Fruit fly (Drosophila melanogaster): ENCODE data around the gene CG9119.

CG9119 gene

dm6 chr3L:1177085-1177484 is 27.5 kb downstream of the CG9119 start, which contains the start of gene bab2 (continued):
- TF ChIP-seq MTF-1 (GFP tag; optimal IDR thresholded peaks at IDR 0.05; ENCODE audit: borderline replicate concordance) (peak; percentile 32), CG10321 (GFP tag; IDR thresholded peaks at IDR 0.05) (0 out of 2 replicates have a peak, but pooled peaks have one; percentile 30), lbe (GFP tag; optimal IDR thresholded peaks at IDR 0.05) (no peak), Optix (GFP tag; IDR thresholded peaks at IDR 0.05) (peak; percentile 8; the same call in 1 of the 3 replicates), Usf (GFP tag; optimal IDR thresholded peaks at IDR 0.05) (no peak), CG34224 (GFP tag; IDR thresholded peaks at IDR 0.05; ENCODE audit: partially characterized antibody) (peak; percentile 52; the same call in 1 of the 3 replicates), CG1529 (GFP tag; optimal IDR thresholded peaks at IDR 0.05) (no peak), abd-A (tag; optimal IDR thresholded peaks at IDR 0.05) (peak; percentile 15), so (GFP tag; IDR thresholded peaks at IDR 0.05) (peak; percentile 58; the same call in 1 of the 3 replicates), Nf-YB (GFP tag; optimal IDR thresholded peaks at IDR 0.05) (peak; percentile 43), CG15696 (tag; optimal IDR thresholded peaks at IDR 0.05) (no peak), odd (GFP tag; optimal IDR thresholded peaks at IDR 0.05) (peak; percentile 11), CG9609 (GFP tag; optimal IDR thresholded peaks at IDR 0.05) (no peak), emc (GFP tag; optimal IDR thresholded peaks at IDR 0.05) (no peak), Dfd (GFP tag; optimal IDR thresholded peaks at IDR 0.05) (no peak), dpn (GFP tag; optimal IDR thresholded peaks at IDR 0.05) (peak in 1 of 2 experiments; percentile 10), Elba2 (GFP tag; optimal IDR thresholded peaks at IDR 0.05) (no peak), fd102C (GFP tag; optimal IDR thresholded peaks at IDR 0.05) (peak; percentile 49), Spps (tag; optimal IDR thresholded peaks at IDR 0.05) (peak; percentile 30), gfzf (GFP tag; optimal IDR thresholded peaks at IDR 0.05) (no peak), cg (GFP tag; optimal IDR thresholded peaks at IDR 0.05) (peak; percentile 50), CG17361 (GFP tag; IDR thresholded peaks at IDR 0.05) (no peak), CG33557 (GFP tag; optimal IDR thresholded peaks at IDR 0.05) (peak; percentile 47), CG34376 (GFP tag; optimal IDR thresholded peaks at IDR 0.05) (no peak), CG17829 (tag; optimal IDR thresholded peaks at IDR 0.05) (peak; percentile 54), CG17568 (GFP tag; optimal IDR thresholded peaks at IDR 0.05) (peak; percentile 3), CG13123 (GFP tag; optimal IDR thresholded peaks at IDR 0.05) (peak; percentile 14), CG7745 (tag; optimal IDR thresholded peaks at IDR 0.05) (peak; percentile 15), CG6175 (GFP tag; IDR thresholded peaks at IDR 0.05) (no peak), kni (GFP tag; optimal IDR thresholded peaks at IDR 0.05) (peak; percentile 50), crc (GFP tag; optimal IDR thresholded peaks at IDR 0.05) (no peak), CG14667 (GFP tag; IDR thresholded peaks at IDR 0.05) (no peak), CG4360 (GFP tag; IDR thresholded peaks at IDR 0.05) (peak; percentile 100), Xrp1 (GFP tag; IDR thresholded peaks at IDR 0.05) (no peak), sens (GFP tag) (no peak), nau (GFP tag; optimal IDR thresholded peaks at IDR 0.05) (no peak), Nf-YA (GFP tag; IDR thresholded peaks at IDR 0.05) (no peak), crol (GFP tag; IDR thresholded peaks at IDR 0.05) (peak; percentile 73), CG17802 (tag; optimal IDR thresholded peaks at IDR 0.05) (no peak), CG4707 (GFP tag; optimal IDR thresholded peaks at IDR 0.05) (peak; percentile 31), CG31224 (GFP tag; IDR thresholded peaks at IDR 0.05) (0 out of 2 replicates have a peak, but pooled peaks have one; percentile 24), CG3163 (GFP tag; optimal IDR thresholded peaks at IDR 0.05) (peak; percentile 95), CG6765 (GFP tag; optimal IDR thresholded peaks at IDR 0.05) (no peak), lilli (GFP tag; optimal IDR thresholded peaks at IDR 0.05) (peak; percentile 12), oc (tag; optimal IDR thresholded peaks at IDR 0.05) (peak; percentile 63), Sox100B (GFP tag; optimal IDR thresholded peaks at IDR 0.05) (no peak), dysf (GFP tag; IDR thresholded peaks at IDR 0.05) (no peak), Ets97D (GFP tag; optimal IDR thresholded peaks at IDR 0.05) (no peak), sqz (GFP tag; optimal IDR thresholded peaks at IDR 0.05) (no peak), Adf1 (GFP tag; IDR thresholded peaks at IDR 0.05) (peak; percentile 97)
